Worm (Caenorhabditis elegans): ENCODE data around the gene grl-19.
A peak's percentile ranks its signal among the peaks of the same experiment; 100 is the strongest.

Gene grl-19

ce11 chrIV:257095-257494 lies 4.7 kb upstream of the grl-19 start, which contains the start of gene R02D3.8 (continued):
- TF ChIP-seq alr-1 (tag; optimal IDR thresholded peaks at IDR 0.05; ENCODE audit: borderline replicate concordance), result no peak
- TF ChIP-seq ceh-90 (tag; optimal IDR thresholded peaks at IDR 0.05), result peak; percentile 75
- no peak for TF ChIP-seq hlh-17 (GFP tag; optimal IDR thresholded peaks at IDR 0.05; ENCODE audit: borderline replicate concordance)
- TF ChIP-seq nhr-71 (tag; optimal IDR thresholded peaks at IDR 0.05), result peak; percentile 70
- TF ChIP-seq lin-15B (tag; optimal IDR thresholded peaks at IDR 0.05), result peak; percentile 4

- TF ChIP-seq efl-1 (optimal IDR thresholded peaks at IDR 0.05), result peak; percentile 92 to 97
- TF ChIP-seq efl-1 (GFP tag; optimal IDR thresholded peaks at IDR 0.05 in 1 of 2), result peak; percentile 96 to 99
- peak; percentile 73 for TF ChIP-seq F16B12.6 (tag; optimal IDR thresholded peaks at IDR 0.05)
- no peak for TF ChIP-seq ztf-11 (tag; optimal IDR thresholded peaks at IDR 0.05)
- peak; percentile 94 to 97 (median 95) for TF ChIP-seq dpl-1 (GFP tag; optimal IDR thresholded peaks at IDR 0.05)
- TF ChIP-seq ceh-88 (GFP tag; IDR thresholded peaks at IDR 0.05), result no peak
- TF ChIP-seq unc-30 (tag; optimal IDR thresholded peaks at IDR 0.05), result no peak
- peak; percentile 87 for TF ChIP-seq nhr-85 (tag)
- no peak for TF ChIP-seq alr-1 (tag; optimal IDR thresholded peaks at IDR 0.05; ENCODE audit: borderline replicate concordance)
- TF ChIP-seq mep-1 (tag; optimal IDR thresholded peaks at IDR 0.05), result peak; percentile 87
- TF ChIP-seq jun-1 (tag; optimal IDR thresholded peaks at IDR 0.05), result peak; percentile 71
- TF ChIP-seq C04F5.9 (tag; optimal IDR thresholded peaks at IDR 0.05), result peak; percentile 20
- TF ChIP-seq ama-1 (optimal IDR thresholded peaks at IDR 0.05), result peak; percentile 8
- no peak for TF ChIP-seq unc-98 (GFP tag; IDR thresholded peaks at IDR 0.05)
- peak; percentile 72 for TF ChIP-seq nhr-19 (GFP tag; conservative IDR thresholded peaks at IDR 0.05)
- TF ChIP-seq aha-1 (tag; optimal IDR thresholded peaks at IDR 0.05), result no peak
- TF ChIP-seq dsc-1 (tag; optimal IDR thresholded peaks at IDR 0.05), result peak; percentile 44
- TF ChIP-seq zag-1 (tag; optimal IDR thresholded peaks at IDR 0.05), result peak; percentile 49
- TF ChIP-seq tlp-1 (tag; optimal IDR thresholded peaks at IDR 0.05), result no peak
- no peak for TF ChIP-seq Y116A8C.19 (tag; optimal IDR thresholded peaks at IDR 0.05; ENCODE audit: borderline replicate concordance)
- TF ChIP-seq nhr-12 (tag; optimal IDR thresholded peaks at IDR 0.05), result no peak
- no peak for TF ChIP-seq nhr-76 (tag; optimal IDR thresholded peaks at IDR 0.05)
- peak; percentile 97 for TF ChIP-seq C16A3.4 (tag; optimal IDR thresholded peaks at IDR 0.05)
- no peak for TF ChIP-seq hlh-17 (GFP tag; optimal IDR thresholded peaks at IDR 0.05; ENCODE audit: borderline replicate concordance)
- peak; percentile 97 to 99 for TF ChIP-seq lin-35 (GFP tag; optimal IDR thresholded peaks at IDR 0.05)
- no peak for TF ChIP-seq hpl-2 (GFP tag; optimal IDR thresholded peaks at IDR 0.05)
- TF ChIP-seq fos-1 (tag; optimal IDR thresholded peaks at IDR 0.05), result peak; percentile 52
- TF ChIP-seq zip-4 (GFP tag; optimal IDR thresholded peaks at IDR 0.05), result no peak
- peak; percentile 75 for TF ChIP-seq xbp-1 (tag; optimal IDR thresholded peaks at IDR 0.05)
- TF ChIP-seq rnt-1 (tag; optimal IDR thresholded peaks at IDR 0.05), result peak; percentile 84
- peak; percentile 29 for TF ChIP-seq snpc-4 (tag; optimal IDR thresholded peaks at IDR 0.05)
- peak; percentile 96 for TF ChIP-seq lin-15B (tag; optimal IDR thresholded peaks at IDR 0.05)
- TF ChIP-seq nhr-90 (tag; optimal IDR thresholded peaks at IDR 0.05; ENCODE audit: poor library complexity), result peak; percentile 55
- no peak for TF ChIP-seq elt-2 (tag; optimal IDR thresholded peaks at IDR 0.05)
- TF ChIP-seq nhr-11 (tag; optimal IDR thresholded peaks at IDR 0.05), result peak; percentile 43
- TF ChIP-seq fkh-10 (GFP tag; optimal IDR thresholded peaks at IDR 0.05), result peak; percentile 32
- no peak for TF ChIP-seq vab-15 (tag; optimal IDR thresholded peaks at IDR 0.05)
- no peak for TF ChIP-seq ces-1 (GFP tag; optimal IDR thresholded peaks at IDR 0.05)
- peak; percentile 43 for TF ChIP-seq lir-3 (tag; optimal IDR thresholded peaks at IDR 0.05; ENCODE audit: poor library complexity)
- TF ChIP-seq pax-3 (tag; optimal IDR thresholded peaks at IDR 0.05), result peak; percentile 29
- TF ChIP-seq ceh-8 (GFP tag; optimal IDR thresholded peaks at IDR 0.05), result no peak
- TF ChIP-seq ztf-4 (tag; optimal IDR thresholded peaks at IDR 0.05), result no peak
- TF ChIP-seq lin-13 (GFP tag; optimal IDR thresholded peaks at IDR 0.05), result peak; percentile 91
- TF ChIP-seq unc-62 (GFP tag; optimal IDR thresholded peaks at IDR 0.05), result no peak
- TF ChIP-seq sox-4 (tag; optimal IDR thresholded peaks at IDR 0.05), result no peak
- no peak for TF ChIP-seq nhr-28 (tag; optimal IDR thresholded peaks at IDR 0.05)
- TF ChIP-seq nhr-47 (tag; optimal IDR thresholded peaks at IDR 0.05), result peak; percentile 84
- peak; percentile 81 for TF ChIP-seq nhr-237 (tag; optimal IDR thresholded peaks at IDR 0.05)
- no peak for TF ChIP-seq ceh-63 (GFP tag; optimal IDR thresholded peaks at IDR 0.05)
Observed at ce11 chrIV:255379-255857, 3.1 kb upstream of the grl-19 start, which contains the start of gene rcat-1. Gene rcat-1, minus strand, starts transcription at chrIV:255429.
